Worm (Caenorhabditis elegans): ENCODE measurements around the gene nprt-1.

- TF ChIP-seq R02D3.7 (tag; optimal IDR thresholded peaks at IDR 0.05) (no peak), lin-11 (tag; optimal IDR thresholded peaks at IDR 0.05) (no peak), lin-39 (tag; optimal IDR thresholded peaks at IDR 0.05) (no peak)
These were observed 41.0 kb upstream of the nprt-1 start, which contains the start of gene samt-1 for ce11 chrIV:2931228-2931627.

Measured in whole organism, L2 larva.